Worm (Caenorhabditis elegans) whole organism, L4 larva: ENCODE results near the gene kap-1.

Source experiments
- D1046.2 ChIP-seq: fragments of 200-800 bp; sonication (Bioruptor generic); IDR thresholded peaks from 2 replicates; pipeline ENCODE4 v1.3.6; 2022; ENCODE audit warnings: missing genetic modification characterization, missing compliant biosample characterization
- F10B5.3 ChIP-seq: sonication (generic microtip); optimal IDR thresholded peaks from 2 replicates; lab custom pipeline; 2016; ENCODE audit warnings: mild to moderate bottlenecking, missing genetic modification characterization, missing compliant biosample characterization
- F37D6.2 ChIP-seq: sonication (generic microtip); optimal IDR thresholded peaks from 2 replicates; lab custom pipeline; 2016; ENCODE audit warnings: mild to moderate bottlenecking, missing genetic modification characterization, missing compliant biosample characterization
- F49E8.2 ChIP-seq: sonication (generic microtip); optimal IDR thresholded peaks from 2 replicates; lab custom pipeline; 2016; ENCODE audit warnings: missing compliant biosample characterization, mild to moderate bottlenecking, missing genetic modification characterization, borderline replicate concordance
- R02D3.7 ChIP-seq: fragments of 150-350 bp; sonication (generic microtip); optimal IDR thresholded peaks from 3 replicates; lab custom pipeline; 2014; ENCODE audit warnings: missing biosample characterization, missing genetic modification characterization
- T26A8.4 ChIP-seq: fragments of 200-800 bp; sonication (Bioruptor generic); IDR thresholded peaks from 2 replicates; pipeline ENCODE4 v1.3.6; 2022; ENCODE audit warnings: missing genetic modification characterization, missing compliant biosample characterization
- ZK337.2 ChIP-seq: fragments of 200-800 bp; sonication (Bioruptor generic); IDR thresholded peaks from 2 replicates; pipeline ENCODE4 v1.3.6; 2022; ENCODE audit warnings: missing genetic modification reagents, missing genetic modification characterization, missing compliant biosample characterization
- ZK546.5 ChIP-seq, 2 experiments: sonication (generic microtip); optimal IDR thresholded peaks; 2 replicates each; lab custom pipeline; 2017; ENCODE audit warnings: missing biosample characterization in 2 of 2, missing genetic modification characterization in 2 of 2
- aha-1 ChIP-seq: fragments of 150-350 bp; peaks from one replicate; lab custom pipeline; 2014; ENCODE audit warnings: missing biosample characterization, missing genetic modification characterization
- ceh-32 ChIP-seq: sonication (generic microtip); optimal IDR thresholded peaks from 2 replicates; lab custom pipeline; 2016; ENCODE audit warnings: mild to moderate bottlenecking, missing genetic modification characterization, missing compliant biosample characterization; ENCODE audit not compliant: poor library complexity
- ceh-62 ChIP-seq: sonication (generic microtip); optimal IDR thresholded peaks from 2 replicates; lab custom pipeline; 2017; ENCODE audit warnings: missing biosample characterization, missing genetic modification characterization
- ctbp-1 ChIP-seq: fragments of 200-800 bp; sonication (Bioruptor generic); IDR thresholded peaks from 2 replicates; pipeline ENCODE4 v1.3.6; 2022; ENCODE audit warnings: missing genetic modification reagents, missing genetic modification characterization, missing compliant biosample characterization
- daf-16 ChIP-seq, 3 experiments: sonication (generic microtip); optimal IDR thresholded peaks; 2 replicates each; lab custom pipeline; 2016 to 2017; ENCODE audit warnings: missing genetic modification characterization in 3 of 3, missing genetic modification reagents in 3 of 3, mild to moderate bottlenecking in 2 of 3, missing compliant biosample characterization in 2 of 3, missing biosample characterization in 1 of 3, moderate library complexity in 1 of 3
- daf-19 ChIP-seq: fragments of 200-800 bp; sonication (Bioruptor generic); conservative IDR thresholded peaks from 2 replicates; pipeline ENCODE4 v1.3.6; 2022; ENCODE audit warnings: missing genetic modification characterization, missing compliant biosample characterization
- daf-8 ChIP-seq: fragments of 200-800 bp; sonication (Bioruptor generic); IDR thresholded peaks from 2 replicates; pipeline ENCODE4 v1.3.6; 2022; ENCODE audit warnings: missing genetic modification characterization, missing compliant biosample characterization
- dmd-6 ChIP-seq: fragments of 200-800 bp; sonication (Bioruptor generic); IDR thresholded peaks from 2 replicates; pipeline ENCODE4 v1.3.6; 2022; ENCODE audit warnings: missing genetic modification reagents, missing genetic modification characterization, missing compliant biosample characterization
- duxl-1 ChIP-seq: sonication (generic microtip); optimal IDR thresholded peaks from 2 replicates; lab custom pipeline; 2016; ENCODE audit warnings: mild to moderate bottlenecking, missing genetic modification characterization, moderate library complexity, missing compliant biosample characterization; ENCODE audit not compliant: poor library complexity
- egl-27 ChIP-seq: sonication (generic microtip); optimal IDR thresholded peaks from 3 replicates; lab custom pipeline; 2017; ENCODE audit warnings: missing biosample characterization, missing genetic modification reagents, missing genetic modification characterization
- egl-43 ChIP-seq: fragments of 200-800 bp; sonication (Bioruptor generic); IDR thresholded peaks from 2 replicates; pipeline ENCODE4 v1.3.6; 2022; ENCODE audit warnings: missing genetic modification reagents, missing genetic modification characterization, missing compliant biosample characterization
- fkh-10 ChIP-seq: fragments of 150-350 bp; optimal IDR thresholded peaks from 2 replicates; lab custom pipeline; 2014; ENCODE audit warnings: missing biosample characterization, missing genetic modification reagents, missing genetic modification characterization
- gei-8 ChIP-seq: fragments of 200-800 bp; sonication (Bioruptor generic); optimal IDR thresholded peaks from 2 replicates; lab custom pipeline; 2018; ENCODE audit warnings: mild to moderate bottlenecking, missing genetic modification characterization, missing compliant biosample characterization
- hlh-30 ChIP-seq: sonication (generic microtip); optimal IDR thresholded peaks from 2 replicates; lab custom pipeline; 2017; ENCODE audit warnings: antibody characterized with exemption, mild to moderate bottlenecking, missing genetic modification characterization, missing compliant biosample characterization; ENCODE audit not compliant: insufficient read depth
- hmg-1.1 ChIP-seq: fragments of 200-800 bp; sonication (Bioruptor generic); IDR thresholded peaks from 2 replicates; pipeline ENCODE4 v1.3.6; 2022; ENCODE audit warnings: missing genetic modification reagents, missing genetic modification characterization, missing compliant biosample characterization
- jun-1 ChIP-seq: fragments of 150-350 bp; optimal IDR thresholded peaks from 2 replicates; lab custom pipeline; 2014; ENCODE audit warnings: missing biosample characterization, missing genetic modification reagents, missing genetic modification characterization
- lin-1 ChIP-seq: fragments of 200-800 bp; sonication (Bioruptor generic); IDR thresholded peaks from 2 replicates; pipeline ENCODE4 v1.3.6; 2022; ENCODE audit warnings: missing genetic modification reagents, missing genetic modification characterization, missing compliant biosample characterization
- lin-13 ChIP-seq: fragments of 150-350 bp; optimal IDR thresholded peaks from 2 replicates; lab custom pipeline; 2014; ENCODE audit warnings: missing biosample characterization, missing genetic modification reagents, missing genetic modification characterization
- lin-15B ChIP-seq: fragments of 150-350 bp; sonication (generic microtip); optimal IDR thresholded peaks from 3 replicates; lab custom pipeline; 2014; ENCODE audit warnings: missing biosample characterization, missing genetic modification characterization
- lin-39 ChIP-seq: fragments of 150-350 bp; optimal IDR thresholded peaks from 2 replicates; lab custom pipeline; 2014; ENCODE audit warnings: missing biosample characterization, missing genetic modification reagents, missing genetic modification characterization
- lir-3 ChIP-seq: sonication (generic microtip); optimal IDR thresholded peaks from 2 replicates; lab custom pipeline; 2016; ENCODE audit warnings: mild to moderate bottlenecking, missing genetic modification characterization, missing compliant biosample characterization
- mdl-1 ChIP-seq, 2 experiments: fragments of 150-350 bp in 1 of 2; sonication (generic microtip) in 1 of 2; optimal IDR thresholded peaks; 2 replicates each; lab custom pipeline; 2014 to 2017; ENCODE audit warnings: missing biosample characterization in 2 of 2, missing genetic modification characterization in 2 of 2
- mdt-29 ChIP-seq: fragments of 200-800 bp; sonication (Bioruptor generic); IDR thresholded peaks from 2 replicates; pipeline ENCODE4 v1.3.6; 2022; ENCODE audit warnings: missing genetic modification reagents, missing genetic modification characterization, missing compliant biosample characterization
- mes-2 ChIP-seq: sonication (generic microtip); optimal IDR thresholded peaks from 2 replicates; lab custom pipeline; 2016; ENCODE audit warnings: missing genotype, mild to moderate bottlenecking, missing genetic modification characterization, missing compliant biosample characterization; ENCODE audit not compliant: poor library complexity, severe bottlenecking
- nhr-10 ChIP-seq: fragments of 150-350 bp; optimal IDR thresholded peaks from 2 replicates; lab custom pipeline; 2014; ENCODE audit warnings: missing biosample characterization, missing genetic modification characterization
- nhr-11 ChIP-seq: fragments of 150-350 bp; optimal IDR thresholded peaks from 2 replicates; lab custom pipeline; 2014; ENCODE audit warnings: missing biosample characterization, missing genetic modification characterization
- nhr-237 ChIP-seq: sonication (generic microtip); optimal IDR thresholded peaks from 2 replicates; lab custom pipeline; 2017; ENCODE audit warnings: missing biosample characterization, missing genetic modification characterization
- nhr-28 ChIP-seq: fragments of 150-350 bp; optimal IDR thresholded peaks from 2 replicates; lab custom pipeline; 2014; ENCODE audit warnings: missing biosample characterization, missing genetic modification characterization
- nhr-42 ChIP-seq: fragments of 200-800 bp; sonication (Bioruptor generic); IDR thresholded peaks from 2 replicates; pipeline ENCODE4 v1.3.6; 2022; ENCODE audit warnings: missing genetic modification characterization, missing compliant biosample characterization
- nhr-76 ChIP-seq: fragments of 150-350 bp; optimal IDR thresholded peaks from 2 replicates; lab custom pipeline; 2014; ENCODE audit warnings: missing biosample characterization, missing genetic modification characterization
- pha-4 ChIP-seq, 2 experiments: fragments of 150-350 bp in 1 of 2; fragments of 200-800 bp in 1 of 2; sonication (Bioruptor generic) in 1 of 2; IDR thresholded peaks in 1 of 2; optimal IDR thresholded peaks in 1 of 2; 2 replicates each; pipeline versions ENCODE4 v1.3.6 to Lab custom; 2014 to 2022; ENCODE audit warnings: missing genetic modification characterization in 2 of 2, missing genetic modification reagents in 2 of 2, missing biosample characterization in 1 of 2, missing compliant biosample characterization in 1 of 2
- php-3 ChIP-seq: fragments of 200-800 bp; sonication (Bioruptor generic); IDR thresholded peaks from 2 replicates; pipeline ENCODE4 v1.3.6; 2022; ENCODE audit warnings: missing genetic modification reagents, missing genetic modification characterization, missing compliant biosample characterization
- pqm-1 ChIP-seq: sonication (generic microtip); optimal IDR thresholded peaks from 2 replicates; lab custom pipeline; 2017; ENCODE audit warnings: missing biosample characterization, missing genetic modification characterization
- rbr-2 ChIP-seq: sonication (generic microtip); optimal IDR thresholded peaks from 2 replicates; lab custom pipeline; 2016; ENCODE audit warnings: missing genotype, missing genetic modification characterization, missing compliant biosample characterization
- saeg-2 ChIP-seq: fragments of 200-800 bp; sonication (Bioruptor generic); IDR thresholded peaks from 2 replicates; pipeline ENCODE4 v1.3.6; 2022; ENCODE audit warnings: missing genetic modification reagents, missing genetic modification characterization, missing compliant biosample characterization
- sdz-12 ChIP-seq: fragments of 200-800 bp; sonication (Bioruptor generic); optimal IDR thresholded peaks from 2 replicates; lab custom pipeline; 2018; ENCODE audit warnings: mild to moderate bottlenecking, missing genetic modification characterization, missing compliant biosample characterization
- spr-1 ChIP-seq: sonication (generic microtip); optimal IDR thresholded peaks from 2 replicates; lab custom pipeline; 2016; ENCODE audit warnings: mild to moderate bottlenecking, missing genetic modification characterization, missing compliant biosample characterization
- tag-97 ChIP-seq: fragments of 200-800 bp; sonication (Bioruptor generic); IDR thresholded peaks from 2 replicates; pipeline ENCODE4 v1.3.6; 2022; ENCODE audit warnings: missing genetic modification characterization, missing compliant biosample characterization
- unc-39 ChIP-seq: sonication (generic microtip); optimal IDR thresholded peaks from 2 replicates; lab custom pipeline; 2017; ENCODE audit warnings: missing biosample characterization, missing genetic modification characterization
- vab-7 ChIP-seq: fragments of 200-800 bp; sonication (Bioruptor generic); IDR thresholded peaks from 2 replicates; pipeline ENCODE4 v1.3.6; 2022; ENCODE audit warnings: missing genetic modification reagents, missing genetic modification characterization, missing compliant biosample characterization
- zag-1 ChIP-seq: fragments of 150-350 bp; optimal IDR thresholded peaks from 2 replicates; lab custom pipeline; 2014; ENCODE audit warnings: missing biosample characterization, missing genetic modification characterization
- zip-2 ChIP-seq: fragments of 150-350 bp; optimal IDR thresholded peaks from 2 replicates; lab custom pipeline; 2014; ENCODE audit warnings: missing biosample characterization, missing genetic modification characterization
- ztf-7 ChIP-seq: fragments of 150-350 bp; optimal IDR thresholded peaks from 2 replicates; lab custom pipeline; 2014; ENCODE audit warnings: missing biosample characterization, missing genetic modification characterization

The kap-1 gene

ce11 chrIII:7335220-7335619, 3.4 kb upstream of the kap-1 start, which contains the start of gene F56C9.10 (continued):
- TF ChIP-seq lir-3 (tag; lab: Kevin White, UChicago) (no peak), daf-19 (GFP tag; lab: Robert Waterston, UW) (no peak), egl-27 (no peak), zag-1 (tag; lab: Kevin White, UChicago) (no peak), R02D3.7 (tag; lab: Kevin White, UChicago) (no peak), lin-13 (peak; percentile 35), daf-8 (GFP tag; lab: Robert Waterston, UW) (no peak), saeg-2 (0 out of 2 replicates have a peak, but pooled peaks have one; percentile 38), ceh-32 (tag; lab: Kevin White, UChicago) (no peak), fkh-10 (no peak), nhr-10 (tag; lab: Kevin White, UChicago) (no peak), duxl-1 (tag; lab: Kevin White, UChicago) (no peak), nhr-76 (tag; lab: Kevin White, UChicago) (peak; percentile 9), dmd-6 (GFP tag; lab: Robert Waterston, UW) (peak; percentile 89), nhr-42 (GFP tag; lab: Robert Waterston, UW) (no peak), zip-2 (tag; lab: Kevin White, UChicago) (no peak), lin-39 (tag; lab: Kevin White, UChicago) (no peak), egl-43 (0 out of 2 replicates have a peak, but pooled peaks have one; percentile 5), T26A8.4 (GFP tag; lab: Robert Waterston, UW) (peak; percentile 73), F37D6.2 (tag; lab: Kevin White, UChicago) (peak; percentile 7), sdz-12 (GFP tag; lab: Kevin White, UChicago) (no peak), ZK546.5 (tag; optimal IDR thresholded peaks at IDR 0.05; lab: Kevin White, UChicago) (no peak), ceh-62 (no peak), lin-15B (tag; lab: Kevin White, UChicago) (no peak), rbr-2 (peak; percentile 69), vab-7 (GFP tag; lab: Robert Waterston, UW) (no peak), spr-1 (tag; lab: Kevin White, UChicago) (peak; percentile 47), ZK337.2 (GFP tag; lab: Robert Waterston, UW) (no peak), gei-8 (GFP tag; lab: Kevin White, UChicago) (peak; percentile 63), F10B5.3 (no peak), nhr-11 (tag; lab: Kevin White, UChicago) (peak; percentile 89), hmg-1.1 (GFP tag; lab: Robert Waterston, UW) (peak; percentile 84), ztf-7 (no peak), mes-2 (peak; percentile 77), aha-1 (tag; lab: Kevin White, UChicago) (peak; percentile 99), php-3 (no peak), ctbp-1 (GFP tag; lab: Robert Waterston, UW) (no peak; the same call in none of the 2 replicates), mdt-29 (GFP tag; lab: Robert Waterston, UW) (peak; percentile 85), lin-1 (GFP tag; lab: Robert Waterston, UW) (0 out of 2 replicates have a peak, but pooled peaks have one; percentile 36), mdl-1 (tag; optimal IDR thresholded peaks at IDR 0.05; lab: Kevin White, UChicago) (peak; percentile 91 to 99), pha-4 (GFP tag; IDR thresholded peaks at IDR 0.05; lab: Robert Waterston, UW) (0 out of 2 replicates have a peak, but pooled peaks have one; percentile 66), pha-4 (tag; optimal IDR thresholded peaks at IDR 0.05; lab: Kevin White, UChicago) (peak; percentile 71), D1046.2 (no peak), nhr-28 (tag; lab: Kevin White, UChicago) (peak; percentile 90), daf-16 (GFP tag; optimal IDR thresholded peaks at IDR 0.05; lab: Kevin White, UChicago) (peak in 1 of 2 experiments; percentile 65), daf-16 (tag; optimal IDR thresholded peaks at IDR 0.05; lab: Kevin White, UChicago) (peak; percentile 38), pqm-1 (tag; lab: Kevin White, UChicago) (peak; percentile 26), jun-1 (tag; lab: Kevin White, UChicago) (no peak), tag-97 (GFP tag; lab: Robert Waterston, UW) (no peak), hlh-30 (tag; lab: Kevin White, UChicago) (peak; percentile 100), unc-39 (tag; lab: Kevin White, UChicago) (no peak), F49E8.2 (tag; lab: Kevin White, UChicago) (no peak), nhr-237 (no peak)
